Worm (Caenorhabditis elegans) whole organism, L1 larva: ENCODE data around the gene D2096.9.

ENCODE experiments used
- ceh-82 ChIP-seq, 3 experiments: fragments of 150-350 bp in 1 of 3; sonication (generic microtip) in 2 of 3; optimal IDR thresholded peaks; 2 replicates each; lab custom pipeline; 2014 to 2017; ENCODE audit warnings: missing biosample characterization in 3 of 3, missing genetic modification characterization in 3 of 3
- hpl-2 ChIP-seq: fragments of 150-350 bp; optimal IDR thresholded peaks from 2 replicates; lab custom pipeline; 2014; ENCODE audit warnings: missing biosample characterization, missing genetic modification reagents, missing genetic modification characterization
- lin-13 ChIP-seq: fragments of 150-350 bp; optimal IDR thresholded peaks from 2 replicates; lab custom pipeline; 2014; ENCODE audit warnings: missing biosample characterization, missing genetic modification reagents, missing genetic modification characterization
- lin-35 ChIP-seq, 2 experiments: fragments of 150-350 bp; optimal IDR thresholded peaks; 2 replicates each; lab custom pipeline; 2014; ENCODE audit warnings: missing biosample characterization in 2 of 2, missing genetic modification characterization in 2 of 2, missing genetic modification reagents in 2 of 2
- nhr-12 ChIP-seq: sonication (generic microtip); optimal IDR thresholded peaks from 2 replicates; lab custom pipeline; 2017; ENCODE audit warnings: missing biosample characterization, missing genetic modification characterization
- nhr-90 ChIP-seq: sonication (generic microtip); optimal IDR thresholded peaks from 2 replicates; lab custom pipeline; 2016; ENCODE audit warnings: mild to moderate bottlenecking, missing genetic modification characterization, missing compliant biosample characterization; ENCODE audit not compliant: poor library complexity
- tlp-1 ChIP-seq: fragments of 150-350 bp; optimal IDR thresholded peaks from 2 replicates; lab custom pipeline; 2014; ENCODE audit warnings: missing biosample characterization, missing genetic modification characterization

ce11 chrIV:8354572-8354971 is 28.0 kb downstream of the D2096.9 start, which contains the start of gene F17E9.3:
- TF ChIP-seq nhr-12 (tag; lab: Kevin White, UChicago), result no peak
- TF ChIP-seq lin-13, result no peak
- TF ChIP-seq tlp-1 (tag; lab: Kevin White, UChicago), result no peak
- no peak for TF ChIP-seq nhr-90 (tag; lab: Kevin White, UChicago)
- TF ChIP-seq ceh-82 (tag; optimal IDR thresholded peaks at IDR 0.05; lab: Kevin White, UChicago), result no peak
- TF ChIP-seq hpl-2 (GFP tag; lab: Kevin White, UChicago), result no peak
- no peak for TF ChIP-seq lin-35 (GFP tag; optimal IDR thresholded peaks at IDR 0.05; lab: Kevin White, UChicago)
